Worm (Caenorhabditis elegans) whole organism, young adult: ENCODE measurements around the gene sms-5.
"Not testable (repeated sequence)": the region's sequence is repeated elsewhere in the genome, so short reads cannot be mapped to it uniquely, and the experiment has no call there.

Experiments
- D2030.7 ChIP-seq: fragments of 200-800 bp; sonication (Bioruptor generic); IDR thresholded peaks from 2 replicates; pipeline ENCODE4 v1.3.6; 2022; ENCODE audit warnings: missing genetic modification reagents, missing genetic modification characterization, missing compliant biosample characterization
- F22D6.2 ChIP-seq: sonication (generic microtip); optimal IDR thresholded peaks from 2 replicates; lab custom pipeline; 2016; ENCODE audit warnings: mild to moderate bottlenecking, missing genetic modification characterization, missing compliant biosample characterization
- F33H1.4 ChIP-seq: fragments of 200-800 bp; sonication (Bioruptor generic); IDR thresholded peaks from 2 replicates; pipeline ENCODE4 v1.3.6; 2022; ENCODE audit warnings: missing genetic modification reagents, missing genetic modification characterization, missing compliant biosample characterization
- F37B4.10 ChIP-seq: fragments of 200-800 bp; sonication (Bioruptor generic); IDR thresholded peaks from 2 replicates; pipeline ENCODE4 v1.3.6; 2022; ENCODE audit warnings: missing genetic modification characterization, missing compliant biosample characterization
- F39B2.1 ChIP-seq: fragments of 200-800 bp; sonication (Bioruptor generic); IDR thresholded peaks from 2 replicates; pipeline ENCODE4 v1.3.6; 2022; ENCODE audit warnings: missing genetic modification reagents, missing genetic modification characterization, missing compliant biosample characterization
- F55B11.4 ChIP-seq: sonication (generic microtip); optimal IDR thresholded peaks from 2 replicates; lab custom pipeline; 2016; ENCODE audit warnings: missing compliant biosample characterization, missing genetic modification characterization, borderline replicate concordance; ENCODE audit not compliant: insufficient read depth
- F57A8.1 ChIP-seq: fragments of 200-800 bp; sonication (Bioruptor generic); optimal IDR thresholded peaks from 2 replicates; lab custom pipeline; 2018; ENCODE audit warnings: mild to moderate bottlenecking, missing genetic modification characterization, moderate library complexity, missing compliant biosample characterization
- T26A5.8 ChIP-seq: sonication (generic microtip); optimal IDR thresholded peaks from 2 replicates; lab custom pipeline; 2016; ENCODE audit warnings: missing genetic modification characterization, missing compliant biosample characterization
- Y53F4B.3 ChIP-seq: fragments of 200-800 bp; sonication (Bioruptor generic); IDR thresholded peaks from 2 replicates; pipeline ENCODE4 v1.3.6; 2022; ENCODE audit warnings: missing genetic modification reagents, missing genetic modification characterization, missing compliant biosample characterization
- akir-1 ChIP-seq: fragments of 200-800 bp; sonication (Bioruptor generic); optimal IDR thresholded peaks from 2 replicates; lab custom pipeline; 2018; ENCODE audit warnings: mild to moderate bottlenecking, missing genetic modification characterization, moderate library complexity, missing compliant biosample characterization
- ceh-100 ChIP-seq: fragments of 200-800 bp; sonication (Bioruptor generic); IDR thresholded peaks from 2 replicates; pipeline ENCODE4 v1.3.6; 2022; ENCODE audit warnings: missing genetic modification reagents, missing genetic modification characterization, missing compliant biosample characterization
- egrh-3 ChIP-seq: fragments of 200-800 bp; sonication (Bioruptor generic); IDR thresholded peaks from 2 replicates; pipeline ENCODE4 v1.3.6; 2022; ENCODE audit warnings: missing genetic modification reagents, missing genetic modification characterization, missing compliant biosample characterization
- hsf-1 ChIP-seq: fragments of 200-800 bp; sonication (Bioruptor generic); IDR thresholded peaks from 2 replicates; pipeline ENCODE4 v1.3.6; 2022; ENCODE audit warnings: missing genetic modification reagents, missing genetic modification characterization, missing compliant biosample characterization
- let-607 ChIP-seq, 2 experiments: fragments of 200-800 bp in 1 of 2; sonication (Bioruptor generic) in 1 of 2; sonication (generic microtip) in 1 of 2; optimal IDR thresholded peaks; 2 replicates each; lab custom pipeline; 2016 to 2018; ENCODE audit warnings: mild to moderate bottlenecking in 2 of 2, missing compliant biosample characterization in 2 of 2, missing genetic modification characterization in 2 of 2, moderate library complexity in 2 of 2, missing genotype in 1 of 2
- lin-54 ChIP-seq: fragments of 200-800 bp; sonication (Bioruptor generic); optimal IDR thresholded peaks from 2 replicates; lab custom pipeline; 2018; ENCODE audit warnings: mild to moderate bottlenecking, missing genetic modification characterization, missing compliant biosample characterization
- lir-1 ChIP-seq: fragments of 200-800 bp; sonication (Bioruptor generic); conservative IDR thresholded peaks from 2 replicates; pipeline ENCODE4 v1.3.6; 2022; ENCODE audit warnings: missing genetic modification reagents, missing genetic modification characterization, missing compliant biosample characterization
- lsl-1 ChIP-seq: fragments of 200-800 bp; sonication (Bioruptor generic); optimal IDR thresholded peaks from 2 replicates; lab custom pipeline; 2018; ENCODE audit warnings: mild to moderate bottlenecking, missing genetic modification characterization, moderate library complexity, missing compliant biosample characterization
- madf-6 ChIP-seq: fragments of 200-800 bp; sonication (Bioruptor generic); IDR thresholded peaks from 2 replicates; pipeline ENCODE4 v1.3.6; 2022; ENCODE audit warnings: missing genetic modification reagents, missing genetic modification characterization, missing compliant biosample characterization
- madf-8 ChIP-seq: fragments of 200-800 bp; sonication (Bioruptor generic); conservative IDR thresholded peaks from 2 replicates; pipeline ENCODE4 v1.3.6; 2022; ENCODE audit warnings: missing genetic modification reagents, missing genetic modification characterization, missing compliant biosample characterization
- mcd-1 ChIP-seq: fragments of 200-800 bp; sonication (Bioruptor generic); IDR thresholded peaks from 2 replicates; pipeline ENCODE4 v1.3.6; 2022; ENCODE audit warnings: missing genetic modification reagents, missing genetic modification characterization, missing compliant biosample characterization
- rec-8 ChIP-seq, 2 experiments: sonication (generic microtip); optimal IDR thresholded peaks; 2 replicates each; lab custom pipeline; 2016; ENCODE audit warnings: mild to moderate bottlenecking in 2 of 2, missing genetic modification characterization in 2 of 2, missing genetic modification reagents in 2 of 2, missing genotype in 2 of 2, missing biosample characterization in 1 of 2, missing compliant biosample characterization in 1 of 2, moderate library complexity in 1 of 2
- rpc-1 ChIP-seq, 2 experiments: fragments of 150-350 bp in 1 of 2; sonication (generic microtip) in 1 of 2; optimal IDR thresholded peaks; 2 replicates each; lab custom pipeline; 2014 to 2018; ENCODE audit warnings: missing biosample characterization in 1 of 2, missing genetic modification characterization in 1 of 2, missing genetic modification reagents in 1 of 2, missing genotype in 1 of 2
- sea-2 ChIP-seq: fragments of 200-800 bp; sonication (Bioruptor generic); IDR thresholded peaks from 2 replicates; pipeline ENCODE4 v1.3.6; 2022; ENCODE audit warnings: missing genetic modification characterization, missing compliant biosample characterization
- snpc-4 ChIP-seq, 5 experiments: fragments of 150-350 bp in 1 of 5; sonication (generic microtip) in 4 of 5; optimal IDR thresholded peaks; 2 replicates each; lab custom pipeline; 2014 to 2018; ENCODE audit warnings: missing genetic modification characterization in 5 of 5, missing biosample characterization in 3 of 5, antibody characterized with exemption in 2 of 5, mild to moderate bottlenecking in 2 of 5, missing compliant biosample characterization in 2 of 5, missing genotype in 2 of 5, moderate library complexity in 2 of 5, missing genetic modification reagents in 1 of 5
- somi-1 ChIP-seq: fragments of 200-800 bp; sonication (Bioruptor generic); optimal IDR thresholded peaks from 2 replicates; lab custom pipeline; 2018; ENCODE audit warnings: mild to moderate bottlenecking, missing genetic modification characterization, missing compliant biosample characterization
- unc-130 ChIP-seq: sonication (generic microtip); optimal IDR thresholded peaks from 2 replicates; lab custom pipeline; 2016; ENCODE audit warnings: missing genetic modification reagents, missing genetic modification characterization, missing compliant biosample characterization

Gene sms-5

ce11 chrII:495124-495523, at the start of gene sms-5:
TSS of gene sms-5 (plus strand) at chrII:495424.
- TF ChIP-seq F57A8.1 (GFP tag; lab: Kevin White, UChicago) (no peak), lin-54 (GFP tag; lab: Kevin White, UChicago) (no peak), D2030.7 (GFP tag; lab: Robert Waterston, UW) (no peak), F37B4.10 (GFP tag; lab: Robert Waterston, UW) (no peak)

- TF ChIP-seq egrh-3, result peak; percentile 54; the same call in 1 of the 2 replicates
- peak; percentile 64 for TF ChIP-seq F33H1.4
- TF ChIP-seq, all 124 proteins: peak for 2; not testable (repeated sequence) for 122
These were observed 43.1 kb upstream of the sms-5 start for ce11 chrII:452159-452558.

- TF ChIP-seq lin-54 (GFP tag; lab: Kevin White, UChicago); Y53F4B.3; snpc-4 (GFP tag; optimal IDR thresholded peaks at IDR 0.05; lab: Kevin White, UChicago); snpc-4 (tag; optimal IDR thresholded peaks at IDR 0.05; lab: Kevin White, UChicago): not testable (repeated sequence)
These were observed 40.6 kb upstream of the sms-5 start, which contains the start of gene W10D9.1 for ce11 chrII:454646-455045. TSS of gene W10D9.1 (plus strand) at chrII:454946.

- TF ChIP-seq lsl-1 (GFP tag; lab: Kevin White, UChicago) (peak; percentile 0), F22D6.2 (tag; lab: Kevin White, UChicago) (no peak), F33H1.4 (no peak), F55B11.4 (tag; lab: Kevin White, UChicago) (no peak)
- TF ChIP-seq, all 124 proteins: peak for 1
These were observed 38.9 kb upstream of the sms-5 start for ce11 chrII:456371-456770.

- TF ChIP-seq madf-6 (no peak), somi-1 (GFP tag; lab: Kevin White, UChicago) (no peak), hsf-1 (GFP tag; lab: Robert Waterston, UW) (no peak), madf-8 (GFP tag; lab: Robert Waterston, UW) (no peak), akir-1 (GFP tag; lab: Kevin White, UChicago) (no peak), rec-8 (tag; optimal IDR thresholded peaks at IDR 0.05; lab: Kevin White, UChicago) (no peak)
These were observed 37.4 kb upstream of the sms-5 start, which contains the start of gene gvd-1 for ce11 chrII:457790-458189. TSS of gene gvd-1 (minus strand) at chrII:457890.

- no peak for TF ChIP-seq lir-1 (GFP tag; lab: Robert Waterston, UW)
- no peak for TF ChIP-seq sea-2 (GFP tag; lab: Robert Waterston, UW)
- TF ChIP-seq F33H1.4, result no peak
- TF ChIP-seq F39B2.1 (GFP tag; lab: Robert Waterston, UW), result no peak
- TF ChIP-seq unc-130 (GFP tag; lab: Kevin White, UChicago), result no peak
- TF ChIP-seq ceh-100 (GFP tag; lab: Robert Waterston, UW), result no peak
- no peak for TF ChIP-seq rpc-1 (optimal IDR thresholded peaks at IDR 0.05; lab: Kevin White, UChicago)
- TF ChIP-seq rpc-1 (tag; optimal IDR thresholded peaks at IDR 0.05; lab: Kevin White, UChicago), result no peak
- TF ChIP-seq mcd-1 (GFP tag; lab: Robert Waterston, UW), result no peak
- no peak for TF ChIP-seq let-607 (tag; optimal IDR thresholded peaks at IDR 0.05; lab: Kevin White, UChicago)
- TF ChIP-seq T26A5.8 (tag; lab: Kevin White, UChicago), result no peak
These were observed 34.4 kb upstream of the sms-5 start, which contains the start of gene W10D9.3 for ce11 chrII:460835-461234. TSS of gene W10D9.3 (minus strand) at chrII:460935.
